Fruit fly (Drosophila melanogaster): Measurements from ENCODE around the gene CG12520.
A peak's percentile ranks its signal among the peaks of the same experiment; 100 is the strongest.

CG12520 gene

dm6 chr3L:12913609-12914266 is 11.2 kb upstream of the CG12520 start, which contains the start of gene CG32115 (continued):
- peak; percentile 85 for TF ChIP-seq CG13775 (GFP tag; optimal IDR thresholded peaks at IDR 0.05)
- no peak for TF ChIP-seq CG15479 (GFP tag; optimal IDR thresholded peaks at IDR 0.05)
- TF ChIP-seq CG5180 (GFP tag; optimal IDR thresholded peaks at IDR 0.05) = peak; percentile 64
- peak; percentile 91 for TF ChIP-seq CG9727 (GFP tag; optimal IDR thresholded peaks at IDR 0.05)
- TF ChIP-seq zfh1 (GFP tag; IDR thresholded peaks at IDR 0.05) = peak; percentile 94
- peak; percentile 86 for TF ChIP-seq twi (tag; optimal IDR thresholded peaks at IDR 0.05)
- peak; percentile 86 for TF ChIP-seq wor (GFP tag; IDR thresholded peaks at IDR 0.05)
- peak; percentile 93 for TF ChIP-seq CG12219 (GFP tag; optimal IDR thresholded peaks at IDR 0.05)
- TF ChIP-seq CG6654 (GFP tag; optimal IDR thresholded peaks at IDR 0.05) = peak; percentile 72
- TF ChIP-seq tin (GFP tag; optimal IDR thresholded peaks at IDR 0.05) = peak; percentile 88
- TF ChIP-seq pb (GFP tag; optimal IDR thresholded peaks at IDR 0.05) = peak; percentile 76
- peak; percentile 94 for TF ChIP-seq CG3163 (GFP tag; optimal IDR thresholded peaks at IDR 0.05)
- TF ChIP-seq CG9215 (GFP tag; IDR thresholded peaks at IDR 0.05) = peak; percentile 93
- TF ChIP-seq MBD-R2 (GFP tag; IDR thresholded peaks at IDR 0.05) = peak; percentile 96
- peak; percentile 84 for TF ChIP-seq ewg (GFP tag; optimal IDR thresholded peaks at IDR 0.05)
- TF ChIP-seq CkIIα-i1 (GFP tag; IDR thresholded peaks at IDR 0.05) = peak; percentile 81
- TF ChIP-seq CG11695 (GFP tag; IDR thresholded peaks at IDR 0.05) = peak; percentile 94
- peak; percentile 80 for TF ChIP-seq Gsc (GFP tag; IDR thresholded peaks at IDR 0.05)
- peak; percentile 91 for TF ChIP-seq sisA (GFP tag; IDR thresholded peaks at IDR 0.05)
- TF ChIP-seq Rfx (GFP tag; IDR thresholded peaks at IDR 0.05) = peak; percentile 99
- TF ChIP-seq CG34422 (GFP tag; IDR thresholded peaks at IDR 0.05) = peak; percentile 97
- no peak for TF ChIP-seq fd102C (GFP tag; optimal IDR thresholded peaks at IDR 0.05)
- TF ChIP-seq hkb (optimal IDR thresholded peaks at IDR 0.05) = no peak
- no peak; the same call in 1 of the 2 replicates for TF ChIP-seq hkb (GFP tag; IDR thresholded peaks at IDR 0.05)
- TF ChIP-seq cg (GFP tag; optimal IDR thresholded peaks at IDR 0.05) = peak; percentile 56
- peak; percentile 91 for TF ChIP-seq kay (GFP tag; optimal IDR thresholded peaks at IDR 0.05)
- TF ChIP-seq Abd-B (GFP tag; optimal IDR thresholded peaks at IDR 0.05) = peak; percentile 96
- no peak for TF ChIP-seq D (optimal IDR thresholded peaks at IDR 0.05)
- TF ChIP-seq D (GFP tag; optimal IDR thresholded peaks at IDR 0.05) = peak; percentile 69
- peak; percentile 48; the same call in 1 of the 2 replicates for TF ChIP-seq CG4360 (GFP tag; IDR thresholded peaks at IDR 0.05)
- peak; percentile 85 for TF ChIP-seq trh (GFP tag; optimal IDR thresholded peaks at IDR 0.05)
- no peak for TF ChIP-seq HLH4C (GFP tag; IDR thresholded peaks at IDR 0.05; ENCODE audit: partially characterized antibody)
- TF ChIP-seq CG11093 (GFP tag; IDR thresholded peaks at IDR 0.05) = peak; percentile 92
- peak; percentile 95 for TF ChIP-seq CG3281 (GFP tag; optimal IDR thresholded peaks at IDR 0.05)
- TF ChIP-seq CG10267 (tag; optimal IDR thresholded peaks at IDR 0.05) = peak; percentile 83
- peak; percentile 73 for TF ChIP-seq CG17912 (GFP tag; optimal IDR thresholded peaks at IDR 0.05)
- TF ChIP-seq CG4282 (GFP tag; optimal IDR thresholded peaks at IDR 0.05) = no peak
- TF ChIP-seq MESR4 (GFP tag; optimal IDR thresholded peaks at IDR 0.05) = peak; percentile 47
- no peak for TF ChIP-seq Lpt (GFP tag; optimal IDR thresholded peaks at IDR 0.05)
- TF ChIP-seq CG12071 (GFP tag; optimal IDR thresholded peaks at IDR 0.05) = peak; percentile 91
- peak; percentile 93 for TF ChIP-seq klu (GFP tag; IDR thresholded peaks at IDR 0.05)
- peak; percentile 82 for TF ChIP-seq CG8089 (GFP tag; optimal IDR thresholded peaks at IDR 0.05)
- peak; percentile 76 for TF ChIP-seq CG8281 (tag; optimal IDR thresholded peaks at IDR 0.05)
- TF ChIP-seq CG6765 (GFP tag; optimal IDR thresholded peaks at IDR 0.05) = peak; percentile 85
- TF ChIP-seq CG4328 (GFP tag; optimal IDR thresholded peaks at IDR 0.05) = peak; percentile 43
- peak; percentile 78 for TF ChIP-seq MTF-1 (GFP tag; optimal IDR thresholded peaks at IDR 0.05; ENCODE audit: borderline replicate concordance)
- TF ChIP-seq CG3995 (GFP tag; optimal IDR thresholded peaks at IDR 0.05) = peak; percentile 79
- peak; percentile 96 for TF ChIP-seq CG16779 (GFP tag; IDR thresholded peaks at IDR 0.05)
- TF ChIP-seq Side (GFP tag; optimal IDR thresholded peaks at IDR 0.05) = peak; percentile 84
- peak; percentile 86 for TF ChIP-seq CG1024 (GFP tag; IDR thresholded peaks at IDR 0.05)
- TF ChIP-seq fd64A (GFP tag; optimal IDR thresholded peaks at IDR 0.05) = peak; percentile 60

Measured in whole organism, embryonic.